Fruit fly (Drosophila melanogaster): ENCODE results near the gene CG43117.
A peak's percentile ranks its signal among the peaks of the same experiment; 100 is the strongest.

Gene CG43117

dm6 chr3R:26428220-26428619 is 26.4 kb upstream of the CG43117 start (continued):
- no peak for TF ChIP-seq CG6854 (GFP tag; optimal IDR thresholded peaks at IDR 0.05)
- no peak for TF ChIP-seq fd85E (GFP tag; optimal IDR thresholded peaks at IDR 0.05)
- TF ChIP-seq CG31627 (GFP tag; optimal IDR thresholded peaks at IDR 0.05): no peak
- TF ChIP-seq Sox14 (GFP tag; optimal IDR thresholded peaks at IDR 0.05): peak; percentile 44
- peak; percentile 28 for TF ChIP-seq topi (GFP tag; optimal IDR thresholded peaks at IDR 0.05)
- TF ChIP-seq achi (GFP tag; optimal IDR thresholded peaks at IDR 0.05): peak; percentile 47
- peak; percentile 73 for TF ChIP-seq Hr4 (GFP tag; optimal IDR thresholded peaks at IDR 0.05)
- 0 out of 2 replicates have a peak, but pooled peaks have one; percentile 21 for TF ChIP-seq CG15336 (GFP tag; IDR thresholded peaks at IDR 0.05)
- TF ChIP-seq esn (GFP tag; optimal IDR thresholded peaks at IDR 0.05): peak; percentile 32
- TF ChIP-seq net (GFP tag; optimal IDR thresholded peaks at IDR 0.05): peak; percentile 21
- TF ChIP-seq vri (GFP tag; optimal IDR thresholded peaks at IDR 0.05): no peak
- TF ChIP-seq CG10669 (GFP tag; optimal IDR thresholded peaks at IDR 0.05): peak; percentile 52
- peak; percentile 34 for TF ChIP-seq pdm3 (GFP tag; optimal IDR thresholded peaks at IDR 0.05)
- TF ChIP-seq spab (GFP tag; optimal IDR thresholded peaks at IDR 0.05): peak; percentile 20
- TF ChIP-seq CG6792 (GFP tag; optimal IDR thresholded peaks at IDR 0.05): peak; percentile 4
- TF ChIP-seq Met (GFP tag; optimal IDR thresholded peaks at IDR 0.05): peak; percentile 29
- TF ChIP-seq cyc (GFP tag; optimal IDR thresholded peaks at IDR 0.05): peak; percentile 27
- TF ChIP-seq CG9139 (GFP tag; optimal IDR thresholded peaks at IDR 0.05): peak; percentile 22
- TF ChIP-seq Ets21C (GFP tag; optimal IDR thresholded peaks at IDR 0.05): no peak
- no peak for TF ChIP-seq fkh (GFP tag; optimal IDR thresholded peaks at IDR 0.05)
- no peak for TF ChIP-seq dac (GFP tag; optimal IDR thresholded peaks at IDR 0.05)
- peak; percentile 34 for TF ChIP-seq CG10631 (GFP tag; optimal IDR thresholded peaks at IDR 0.05)
- TF ChIP-seq Ets96B (tag; optimal IDR thresholded peaks at IDR 0.05): peak; percentile 50
- peak; percentile 23 for TF ChIP-seq acj6 (GFP tag; optimal IDR thresholded peaks at IDR 0.05)
- TF ChIP-seq Hr38 (GFP tag; optimal IDR thresholded peaks at IDR 0.05): no peak
- TF ChIP-seq CG4318 (GFP tag; optimal IDR thresholded peaks at IDR 0.05): peak; percentile 10
- peak; percentile 43 for TF ChIP-seq Lpt (GFP tag; optimal IDR thresholded peaks at IDR 0.05)
- TF ChIP-seq CG8119 (GFP tag; IDR thresholded peaks at IDR 0.05): peak; percentile 61; the same call in 2 of the 3 replicates
- no peak for TF ChIP-seq CG7368 (GFP tag; optimal IDR thresholded peaks at IDR 0.05)
- TF ChIP-seq Hr39 (GFP tag; optimal IDR thresholded peaks at IDR 0.05): no peak
- TF ChIP-seq CG11902 (GFP tag; optimal IDR thresholded peaks at IDR 0.05): no peak
- TF ChIP-seq Sox15 (GFP tag; optimal IDR thresholded peaks at IDR 0.05): no peak
- TF ChIP-seq Eip78C (GFP tag): peak; percentile 82
- TF ChIP-seq CG11762 (GFP tag; optimal IDR thresholded peaks at IDR 0.05; ENCODE audit: insufficient read depth): peak; percentile 12
- TF ChIP-seq OdsH (GFP tag; optimal IDR thresholded peaks at IDR 0.05): peak; percentile 56
- peak; percentile 35 to 40 for TF ChIP-seq ss (GFP tag; optimal IDR thresholded peaks at IDR 0.05)
- TF ChIP-seq Eip93F (GFP tag; optimal IDR thresholded peaks at IDR 0.05): no peak
- peak; percentile 25 for TF ChIP-seq CG34406 (GFP tag; optimal IDR thresholded peaks at IDR 0.05)
- TF ChIP-seq salr (GFP tag; optimal IDR thresholded peaks at IDR 0.05): peak in 1 of 2 experiments; percentile 9

- TF ChIP-seq acj6 (GFP tag; optimal IDR thresholded peaks at IDR 0.05) (peak; percentile 57), OdsH (GFP tag; optimal IDR thresholded peaks at IDR 0.05) (peak; percentile 50), ss (GFP tag; optimal IDR thresholded peaks at IDR 0.05) (peak in 1 of 2 experiments; percentile 27), CG6854 (GFP tag; optimal IDR thresholded peaks at IDR 0.05) (no peak), CG32006 (GFP tag; optimal IDR thresholded peaks at IDR 0.05) (peak; percentile 23), Ets96B (tag; optimal IDR thresholded peaks at IDR 0.05) (peak; percentile 36), topi (GFP tag; optimal IDR thresholded peaks at IDR 0.05) (peak; percentile 3), dsx (GFP tag; optimal IDR thresholded peaks at IDR 0.05; ENCODE audit: poor library complexity, severe bottlenecking) (peak; percentile 30), svp (GFP tag) (peak; percentile 63), vri (GFP tag; optimal IDR thresholded peaks at IDR 0.05) (no peak), Smox (GFP tag; optimal IDR thresholded peaks at IDR 0.05) (no peak), achi (GFP tag; optimal IDR thresholded peaks at IDR 0.05) (peak; percentile 43), CG9139 (GFP tag; optimal IDR thresholded peaks at IDR 0.05) (no peak), CG6792 (GFP tag; optimal IDR thresholded peaks at IDR 0.05) (peak; percentile 60), esn (GFP tag; optimal IDR thresholded peaks at IDR 0.05) (peak; percentile 20), CG7368 (GFP tag; optimal IDR thresholded peaks at IDR 0.05) (peak; percentile 25), Eip78C (GFP tag) (peak; percentile 83), net (GFP tag; optimal IDR thresholded peaks at IDR 0.05) (no peak), CG15336 (GFP tag; IDR thresholded peaks at IDR 0.05) (no peak), CG8119 (GFP tag; IDR thresholded peaks at IDR 0.05) (peak; percentile 19; the same call in 1 of the 3 replicates), CG3919 (GFP tag; optimal IDR thresholded peaks at IDR 0.05) (peak; percentile 30), CG11762 (GFP tag; optimal IDR thresholded peaks at IDR 0.05; ENCODE audit: insufficient read depth) (no peak), CG10631 (GFP tag; optimal IDR thresholded peaks at IDR 0.05) (peak; percentile 25), fd59A (GFP tag; optimal IDR thresholded peaks at IDR 0.05) (no peak), CG16779 (tag; optimal IDR thresholded peaks at IDR 0.05) (no peak), CG8319 (GFP tag; optimal IDR thresholded peaks at IDR 0.05) (peak; percentile 47), CG3032 (tag; optimal IDR thresholded peaks at IDR 0.05) (peak; percentile 22), dac (GFP tag; optimal IDR thresholded peaks at IDR 0.05) (no peak), CG10669 (GFP tag; optimal IDR thresholded peaks at IDR 0.05) (peak; percentile 10), CG34406 (GFP tag; optimal IDR thresholded peaks at IDR 0.05) (peak; percentile 61)
Measured at dm6 chr3R:26429619-26430018, 25.0 kb upstream of the CG43117 start.
